Fruit fly (Drosophila melanogaster): ENCODE data around the gene ZC3H3.

Gene ZC3H3

DNA sequence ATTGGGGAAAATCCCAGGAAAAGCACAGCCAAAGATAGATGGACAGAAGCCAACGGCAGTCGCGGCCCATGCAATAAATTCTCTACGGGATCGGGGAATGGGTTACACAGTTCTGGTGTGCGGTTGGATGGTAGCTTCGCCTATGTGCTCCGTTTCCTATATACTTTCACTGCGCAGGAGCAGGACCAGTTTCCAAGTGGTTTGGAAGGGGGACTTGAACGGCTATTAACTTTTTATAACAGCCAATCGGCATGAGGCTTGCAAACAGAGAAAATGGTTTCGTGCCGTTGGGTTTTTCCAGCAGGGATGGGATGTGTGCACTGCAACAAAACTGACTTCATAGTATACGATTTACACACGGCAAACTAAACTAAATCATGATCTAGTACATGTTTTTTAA, 28.8 kb upstream of the ZC3H3 start:
- TF ChIP-seq kay (GFP tag; ENCODE audit: borderline replicate concordance) (no peak), CG11617 (GFP tag; optimal IDR thresholded peaks at IDR 0.05) (no peak), Clk (GFP tag; optimal IDR thresholded peaks at IDR 0.05) (no peak), ovo (GFP tag; optimal IDR thresholded peaks at IDR 0.05) (no peak), CG1620 (GFP tag; optimal IDR thresholded peaks at IDR 0.05) (no peak), cnc (optimal IDR thresholded peaks at IDR 0.05) (no peak), CG7101 (tag; optimal IDR thresholded peaks at IDR 0.05) (no peak), Crg-1 (GFP tag; optimal IDR thresholded peaks at IDR 0.05) (no peak), tj (GFP tag; optimal IDR thresholded peaks at IDR 0.05) (no peak), CG12768 (GFP tag; optimal IDR thresholded peaks at IDR 0.05) (no peak), CG14711 (tag; optimal IDR thresholded peaks at IDR 0.05) (no peak), pad (GFP tag; optimal IDR thresholded peaks at IDR 0.05) (no peak), cic (GFP tag; optimal IDR thresholded peaks at IDR 0.05) (no peak), CG7045 (GFP tag; optimal IDR thresholded peaks at IDR 0.05) (no peak), toe (GFP tag; optimal IDR thresholded peaks at IDR 0.05) (no peak), bab1 (GFP tag; optimal IDR thresholded peaks at IDR 0.05) (no peak)

- TF ChIP-seq Mnt (GFP tag; optimal IDR thresholded peaks at IDR 0.05) (no peak), Hr96 (GFP tag; optimal IDR thresholded peaks at IDR 0.05) (no peak), bab1 (GFP tag; optimal IDR thresholded peaks at IDR 0.05) (no peak), CG11617 (GFP tag; optimal IDR thresholded peaks at IDR 0.05) (no peak)
Measured at dm6 chr3L:8536387-8536786, 26.8 kb upstream of the ZC3H3 start.

- TF ChIP-seq CG5204 (GFP tag; optimal IDR thresholded peaks at IDR 0.05), result no peak
- no peak for TF ChIP-seq CG7045 (GFP tag; optimal IDR thresholded peaks at IDR 0.05)
- TF ChIP-seq kay (GFP tag; ENCODE audit: borderline replicate concordance), result no peak
- no peak for TF ChIP-seq pad (GFP tag; optimal IDR thresholded peaks at IDR 0.05)
- no peak for TF ChIP-seq cnc (optimal IDR thresholded peaks at IDR 0.05)
- TF ChIP-seq tj (GFP tag; optimal IDR thresholded peaks at IDR 0.05), result peak; percentile 45
- TF ChIP-seq ovo (GFP tag; optimal IDR thresholded peaks at IDR 0.05), result no peak
- TF ChIP-seq Clk (GFP tag; optimal IDR thresholded peaks at IDR 0.05), result no peak
- TF ChIP-seq cic (GFP tag; optimal IDR thresholded peaks at IDR 0.05), result no peak
- TF ChIP-seq toe (GFP tag; optimal IDR thresholded peaks at IDR 0.05), result no peak
- no peak for TF ChIP-seq Crg-1 (GFP tag; optimal IDR thresholded peaks at IDR 0.05)
- no peak for TF ChIP-seq CG14711 (tag; optimal IDR thresholded peaks at IDR 0.05)
- no peak for TF ChIP-seq CG1620 (GFP tag; optimal IDR thresholded peaks at IDR 0.05)
- TF ChIP-seq CG12768 (GFP tag; optimal IDR thresholded peaks at IDR 0.05), result peak; percentile 46
- TF ChIP-seq CG33017 (tag; optimal IDR thresholded peaks at IDR 0.05), result no peak
- peak; percentile 1 for TF ChIP-seq bab1 (GFP tag; optimal IDR thresholded peaks at IDR 0.05)
- no peak for TF ChIP-seq Hr96 (GFP tag; optimal IDR thresholded peaks at IDR 0.05)
- peak; percentile 34 for TF ChIP-seq CG11617 (GFP tag; optimal IDR thresholded peaks at IDR 0.05)
- peak; percentile 68 for TF ChIP-seq Mnt (GFP tag; optimal IDR thresholded peaks at IDR 0.05)
- no peak for TF ChIP-seq CG7101 (tag; optimal IDR thresholded peaks at IDR 0.05)
Measured at dm6 chr3L:8534386-8535306, 25.1 kb upstream of the ZC3H3 start, which contains the start of gene ergic53. TSS of gene ergic53 (plus strand) at chr3L:8534977.

- TF ChIP-seq Crg-1 (GFP tag; optimal IDR thresholded peaks at IDR 0.05), result no peak
- TF ChIP-seq Clk (GFP tag; optimal IDR thresholded peaks at IDR 0.05), result no peak
- TF ChIP-seq CG7101 (tag; optimal IDR thresholded peaks at IDR 0.05), result no peak
- no peak for TF ChIP-seq CG7045 (GFP tag; optimal IDR thresholded peaks at IDR 0.05)
- no peak for TF ChIP-seq kay (GFP tag; ENCODE audit: borderline replicate concordance)
- no peak for TF ChIP-seq Mnt (GFP tag; optimal IDR thresholded peaks at IDR 0.05)
- no peak for TF ChIP-seq CG12768 (GFP tag; optimal IDR thresholded peaks at IDR 0.05)
- TF ChIP-seq CG5204 (GFP tag; optimal IDR thresholded peaks at IDR 0.05), result no peak
- no peak for TF ChIP-seq CG33017 (tag; optimal IDR thresholded peaks at IDR 0.05)
- no peak for TF ChIP-seq cnc (optimal IDR thresholded peaks at IDR 0.05)
- TF ChIP-seq ovo (GFP tag; optimal IDR thresholded peaks at IDR 0.05), result no peak
- TF ChIP-seq CG11617 (GFP tag; optimal IDR thresholded peaks at IDR 0.05), result no peak
- no peak for TF ChIP-seq pad (GFP tag; optimal IDR thresholded peaks at IDR 0.05)
- no peak for TF ChIP-seq CG1620 (GFP tag; optimal IDR thresholded peaks at IDR 0.05)
- no peak for TF ChIP-seq Hr96 (GFP tag; optimal IDR thresholded peaks at IDR 0.05)
- TF ChIP-seq CG14711 (tag; optimal IDR thresholded peaks at IDR 0.05), result no peak
- no peak for TF ChIP-seq bab1 (GFP tag; optimal IDR thresholded peaks at IDR 0.05)
- no peak for TF ChIP-seq tj (GFP tag; optimal IDR thresholded peaks at IDR 0.05)
- no peak for TF ChIP-seq cic (GFP tag; optimal IDR thresholded peaks at IDR 0.05)
- no peak for TF ChIP-seq toe (GFP tag; optimal IDR thresholded peaks at IDR 0.05)
Measured at dm6 chr3L:8529701-8530100, 20.1 kb upstream of the ZC3H3 start.

- TF ChIP-seq bab1 (GFP tag; optimal IDR thresholded peaks at IDR 0.05), result peak; percentile 4
- TF ChIP-seq Mnt (GFP tag; optimal IDR thresholded peaks at IDR 0.05), result no peak
Measured at dm6 chr3L:8528546-8528945, 19.0 kb upstream of the ZC3H3 start.

DNA sequence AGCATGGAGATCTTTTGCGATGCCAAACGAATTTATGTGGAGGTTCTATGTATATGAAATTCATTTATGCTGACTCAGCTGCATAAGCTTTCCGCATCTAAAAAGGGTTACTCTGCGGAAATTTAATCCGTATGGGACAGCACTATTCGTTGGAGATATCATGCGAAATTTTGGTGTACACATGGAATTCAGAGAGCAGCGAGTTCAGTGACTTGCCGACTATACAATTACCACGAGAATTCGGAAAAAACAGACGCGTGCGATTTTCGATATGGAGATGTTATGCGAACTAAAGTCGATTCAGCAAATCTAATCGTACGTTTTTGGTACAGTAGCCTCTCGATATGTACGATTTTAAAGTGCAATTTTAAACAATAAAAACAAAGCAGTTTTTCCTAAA, 18.3 kb upstream of the ZC3H3 start:
- peak; percentile 97 for TF ChIP-seq tj (GFP tag; optimal IDR thresholded peaks at IDR 0.05)
- no peak for TF ChIP-seq Crg-1 (GFP tag; optimal IDR thresholded peaks at IDR 0.05)
